Fruit fly (Drosophila melanogaster) S2 (cell line): ENCODE results near the gene CG32277.

Experiments used
- CG8478 ChIP-seq: fragments of >200 bp; optimal IDR thresholded peaks from 2 replicates; lab custom pipeline; 2018
- CTCF ChIP-seq, 2 experiments: fragments of >200 bp; optimal IDR thresholded peaks; 2 replicates each; lab custom pipeline; 2018

The CG32277 gene

DNA sequence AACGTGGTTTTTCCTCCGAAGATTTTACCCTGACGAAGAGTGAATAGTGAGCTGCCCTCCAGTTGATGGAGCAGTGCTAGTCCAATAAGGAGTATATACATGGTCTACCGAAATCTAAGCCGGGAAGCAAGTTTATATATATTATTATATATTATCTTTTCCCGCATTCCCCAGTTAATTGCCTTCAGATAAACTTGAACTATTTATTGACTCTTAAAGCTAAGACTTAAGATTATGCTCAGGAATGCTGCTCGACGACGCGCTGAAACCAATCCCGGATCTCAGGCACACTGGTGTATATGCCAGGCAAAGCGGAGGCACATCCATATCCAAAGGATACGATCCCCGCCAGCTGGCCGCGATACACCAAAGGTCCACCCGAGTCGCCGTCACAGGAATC is at the start of gene CG32277:
TSS of gene CG32277 (minus strand) at position 101 of the 400 bp plus-strand sequence.
- TF ChIP-seq CTCF (optimal IDR thresholded peaks at IDR 0.05; lab: Kevin White, UChicago) (no peak), CG8478 (lab: Kevin White, UChicago) (no peak)

DNA sequence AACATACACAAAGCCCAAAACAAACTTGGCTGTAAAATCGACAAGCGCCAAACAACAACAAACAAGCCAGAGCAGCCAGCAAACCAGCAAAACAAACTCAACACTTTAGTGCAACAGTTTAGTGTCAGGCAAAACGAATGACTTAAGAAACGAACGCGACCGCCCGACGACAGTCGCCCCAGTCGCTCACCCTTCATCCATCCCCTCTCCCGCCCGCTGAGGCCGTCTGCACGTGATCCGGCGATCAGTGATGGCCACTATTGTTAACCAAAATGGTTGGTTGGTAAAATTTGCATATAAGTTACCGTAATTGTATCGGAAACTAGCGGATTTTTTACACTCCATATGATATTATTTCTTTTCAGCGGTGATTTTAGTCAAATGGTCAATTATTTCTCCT is 48.4 kb upstream of the CG32277 start:
- TF ChIP-seq CTCF (optimal IDR thresholded peaks at IDR 0.05; lab: Kevin White, UChicago) (no peak), CG8478 (lab: Kevin White, UChicago) (no peak)

DNA sequence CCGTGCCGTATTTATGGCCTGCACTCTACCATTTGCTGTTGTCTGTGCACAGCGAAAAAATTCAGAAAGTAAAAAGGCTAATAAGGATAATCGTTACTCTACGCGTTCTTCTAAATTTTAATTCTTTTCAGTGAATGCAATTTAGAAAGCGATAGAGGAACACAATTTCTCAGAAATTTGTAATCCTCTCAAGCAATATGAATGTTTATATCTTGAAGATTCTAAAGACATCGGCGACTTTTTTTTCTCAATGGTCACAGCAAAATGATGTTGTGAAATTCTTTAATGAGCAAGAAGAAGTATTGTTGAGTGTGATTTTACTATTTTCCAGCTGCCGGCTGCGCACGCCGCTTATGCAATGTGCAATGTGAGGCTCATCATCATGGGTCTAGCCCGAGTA is 47.6 kb upstream of the CG32277 start:
- TF ChIP-seq CG8478 (lab: Kevin White, UChicago): no peak
- TF ChIP-seq CTCF (optimal IDR thresholded peaks at IDR 0.05; lab: Kevin White, UChicago): no peak

DNA sequence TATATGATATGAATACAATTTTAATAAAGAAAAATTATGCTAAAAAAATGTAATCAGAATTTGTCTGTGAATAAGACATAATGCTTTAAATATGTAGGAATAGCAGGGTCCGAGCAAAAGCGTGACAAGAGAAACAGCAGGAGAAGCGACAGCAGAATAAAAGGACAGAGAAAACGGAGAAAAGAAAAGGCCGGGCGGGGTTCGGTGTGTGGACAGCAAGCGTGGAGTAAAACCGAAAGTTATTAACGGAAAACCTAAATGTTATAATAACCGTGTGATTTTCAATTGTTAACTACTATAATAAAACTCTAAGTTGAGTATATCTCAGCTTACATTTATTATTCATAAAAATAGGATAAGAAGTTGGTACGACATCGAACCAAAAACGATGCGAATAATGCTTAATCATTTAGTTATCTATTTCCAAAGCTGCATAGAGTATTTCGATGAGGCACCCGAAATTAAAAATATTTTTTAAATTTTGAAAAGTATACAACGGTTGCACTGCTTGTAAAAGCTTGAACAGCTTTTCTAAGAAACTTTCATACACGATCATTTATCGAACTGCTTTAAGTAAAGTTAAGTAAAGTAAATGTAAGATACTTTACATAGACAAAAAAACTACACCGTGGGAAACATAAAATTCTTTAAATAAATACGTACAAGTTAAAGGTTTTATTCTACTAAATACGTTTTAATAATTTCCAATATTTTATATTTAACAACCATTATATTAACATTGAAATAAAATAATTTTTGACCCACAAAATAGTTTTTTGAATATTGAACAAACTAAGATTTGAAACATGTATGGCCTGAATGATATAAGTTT is 46.6 kb upstream of the CG32277 start:
- TF ChIP-seq CG8478 (lab: Kevin White, UChicago) (no peak), CTCF (optimal IDR thresholded peaks at IDR 0.05; lab: Kevin White, UChicago) (no peak)

DNA sequence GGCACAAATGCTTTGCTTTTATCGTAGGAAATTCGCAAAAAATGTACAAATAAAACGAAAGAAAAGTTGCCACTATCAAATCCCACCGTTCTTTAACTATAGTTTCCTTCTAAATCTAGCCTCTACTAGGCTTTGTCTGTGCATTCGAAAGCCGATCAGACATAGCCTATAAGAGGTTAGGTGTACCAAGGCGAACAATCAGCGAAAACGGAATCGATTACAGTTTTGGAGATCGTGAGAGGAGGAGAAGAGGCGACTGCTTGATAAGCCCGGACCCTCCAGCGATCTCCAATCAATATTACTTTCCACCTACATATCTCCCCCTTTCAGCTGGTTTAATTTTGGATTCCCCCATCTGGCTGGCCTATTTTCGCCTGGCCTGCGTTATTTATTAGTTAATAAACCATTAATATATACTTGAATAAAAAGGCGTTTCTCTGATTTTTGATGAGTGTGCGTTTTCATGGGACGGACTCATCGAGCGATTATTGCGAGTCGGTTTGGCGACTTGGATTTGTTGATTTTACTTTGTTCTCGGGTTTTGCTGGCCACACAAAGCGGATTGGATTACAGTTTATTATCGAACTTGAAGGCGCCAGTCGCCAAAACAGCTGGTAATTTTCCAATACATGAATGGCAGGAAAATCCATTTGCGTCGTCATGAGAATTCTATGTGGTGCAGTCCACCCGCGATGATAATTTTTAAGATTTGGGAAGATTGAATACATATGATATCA is 45.8 kb upstream of the CG32277 start:
- no peak for TF ChIP-seq CTCF (optimal IDR thresholded peaks at IDR 0.05; lab: Kevin White, UChicago)

DNA sequence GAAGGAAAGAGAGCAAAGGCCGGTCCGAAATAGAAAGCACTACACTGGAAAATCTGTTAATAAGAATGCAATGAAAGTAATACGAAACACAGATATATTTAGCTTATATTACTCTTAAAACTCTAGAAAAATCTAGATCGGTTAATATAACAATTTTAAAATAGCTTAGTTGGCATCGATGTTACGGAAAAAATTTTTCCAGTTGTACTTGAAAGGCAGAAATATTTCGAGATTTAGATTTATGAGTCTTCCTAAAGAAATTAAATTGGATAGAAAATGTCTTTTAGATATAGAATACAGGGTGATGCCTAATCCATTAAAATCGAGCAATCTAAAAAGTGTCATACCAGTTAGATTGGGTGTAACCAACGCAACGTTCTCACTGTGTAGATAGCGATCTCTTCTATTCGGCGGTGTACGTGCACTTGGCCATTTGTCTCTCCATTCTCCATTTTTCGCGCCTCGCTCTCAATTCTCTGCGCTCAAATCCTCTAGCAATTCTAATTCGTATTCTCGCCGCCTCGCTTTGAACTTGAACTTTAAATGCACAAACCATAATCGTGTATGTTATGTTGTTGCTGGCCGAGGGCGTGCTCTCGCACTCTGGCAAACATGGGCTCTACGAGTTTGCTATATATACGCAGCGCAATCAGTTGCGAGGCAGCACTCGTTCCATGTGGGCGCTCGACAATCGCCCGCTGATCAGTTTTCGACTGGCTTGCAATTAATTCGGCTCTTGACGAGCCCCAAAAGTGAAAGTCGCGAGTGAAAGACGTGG is 44.9 kb upstream of the CG32277 start:
- TF ChIP-seq CTCF (optimal IDR thresholded peaks at IDR 0.05; lab: Kevin White, UChicago) (no peak), CG8478 (lab: Kevin White, UChicago) (no peak)

DNA sequence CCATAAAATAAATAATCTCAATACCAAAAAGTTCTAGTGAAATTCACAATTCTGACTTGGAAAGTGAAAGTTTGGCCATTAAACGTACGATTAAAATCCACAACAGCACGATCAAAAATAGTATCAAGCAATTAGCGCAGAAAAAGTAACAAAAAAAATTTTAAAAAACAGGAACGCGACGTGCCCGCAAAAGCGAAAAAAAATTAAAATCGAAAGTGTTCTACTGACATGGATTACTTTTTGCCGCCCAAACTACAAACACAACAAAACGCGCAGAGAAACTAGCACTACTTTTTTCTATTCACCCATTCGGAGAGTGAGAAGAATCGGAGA is 44.4 kb upstream of the CG32277 start:
- no peak for TF ChIP-seq CTCF (optimal IDR thresholded peaks at IDR 0.05; lab: Kevin White, UChicago)
- TF ChIP-seq CG8478 (lab: Kevin White, UChicago): no peak

DNA sequence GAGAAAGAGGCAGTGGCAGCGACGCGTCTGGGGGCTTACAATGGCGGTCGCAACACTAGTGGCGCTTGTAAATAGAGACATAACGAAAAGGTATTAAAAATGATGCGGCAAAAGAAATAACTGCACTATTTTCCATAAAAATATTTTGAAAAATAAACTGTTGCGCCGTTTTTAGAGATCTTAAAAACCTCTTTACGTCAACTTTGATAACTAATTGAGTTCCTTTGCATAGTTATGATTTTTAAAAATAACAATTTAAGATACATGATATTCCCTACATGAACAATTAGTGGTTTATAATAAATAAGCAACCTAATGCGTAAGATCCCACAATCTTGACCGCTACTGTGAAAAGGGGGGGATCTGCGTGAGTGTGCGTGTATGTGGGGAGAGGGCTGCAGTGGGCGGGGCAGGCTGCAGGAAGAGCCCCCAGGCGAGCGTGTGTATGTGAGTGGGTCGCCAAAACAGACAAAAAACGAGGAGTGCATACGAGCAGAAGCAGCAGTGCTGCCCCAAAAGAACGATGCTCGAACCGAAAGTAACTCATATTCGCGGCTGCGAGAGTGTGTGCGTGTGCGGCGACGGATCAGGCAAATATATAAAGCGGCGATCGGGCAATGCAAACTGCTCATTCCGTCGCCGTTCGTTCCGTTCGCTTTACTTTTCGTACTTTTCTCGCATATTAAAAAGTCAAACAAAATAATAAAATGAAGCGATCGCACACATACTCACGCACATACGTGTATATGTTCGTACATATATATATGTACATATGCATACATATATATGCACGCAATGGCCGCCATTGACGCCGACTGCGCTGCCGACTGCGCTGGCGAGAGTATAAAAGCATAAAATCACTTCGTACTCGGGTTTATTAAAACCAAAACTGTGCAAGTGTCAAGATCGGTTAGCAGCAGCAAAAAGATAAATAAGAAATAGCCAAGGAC is 43.7 kb upstream of the CG32277 start:
- TF ChIP-seq CTCF (optimal IDR thresholded peaks at IDR 0.05; lab: Kevin White, UChicago): no peak
- TF ChIP-seq CG8478 (lab: Kevin White, UChicago): no peak

DNA sequence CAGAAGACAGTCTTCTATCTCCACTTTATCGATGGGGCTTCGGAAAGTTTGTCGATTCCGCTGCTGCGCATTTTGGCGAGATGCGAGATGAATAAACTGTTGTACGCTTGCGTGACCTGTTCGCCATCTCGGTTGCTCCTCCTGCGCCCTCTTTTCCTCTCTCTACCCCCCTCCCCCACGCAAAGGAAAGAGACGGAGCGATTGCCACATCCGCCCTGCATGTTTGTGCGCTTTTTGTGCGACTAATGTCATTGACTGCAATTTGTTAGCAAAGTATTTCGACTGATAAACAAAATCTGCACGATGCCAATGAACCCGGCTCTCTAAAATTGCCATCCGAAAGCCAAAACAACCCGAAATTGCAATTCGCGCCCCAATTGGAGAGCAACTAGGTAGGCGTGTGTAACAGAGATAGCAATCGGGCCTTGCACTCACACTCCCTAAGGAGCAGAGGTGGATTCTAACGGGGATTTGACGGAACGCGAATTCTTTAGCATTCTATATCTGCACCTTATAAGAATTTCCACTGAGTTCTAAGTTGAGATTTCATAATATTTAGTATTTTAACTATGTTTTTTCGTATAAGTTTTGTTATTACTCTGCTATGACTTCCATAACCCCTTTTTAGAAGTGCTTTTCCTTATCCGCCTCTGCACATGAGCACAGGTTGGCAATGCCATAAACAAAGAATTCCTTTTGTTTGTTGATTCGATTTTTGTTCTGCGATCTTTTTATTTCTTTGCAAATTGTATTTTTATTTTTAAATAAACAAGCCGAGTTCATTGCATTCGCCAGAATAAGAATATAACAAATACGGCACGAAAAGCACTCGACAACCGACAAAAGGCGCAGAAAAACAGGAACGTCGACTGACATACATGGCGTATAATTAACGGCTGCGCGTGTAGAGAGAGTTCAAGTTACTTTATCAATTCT is 42.1 kb upstream of the CG32277 start, which contains the start of gene CG43389:
TSS of gene CG43389 (plus strand) at position 886 of the 936 bp plus-strand sequence.
- TF ChIP-seq CTCF (optimal IDR thresholded peaks at IDR 0.05; lab: Kevin White, UChicago) (no peak), CG8478 (lab: Kevin White, UChicago) (no peak)

DNA sequence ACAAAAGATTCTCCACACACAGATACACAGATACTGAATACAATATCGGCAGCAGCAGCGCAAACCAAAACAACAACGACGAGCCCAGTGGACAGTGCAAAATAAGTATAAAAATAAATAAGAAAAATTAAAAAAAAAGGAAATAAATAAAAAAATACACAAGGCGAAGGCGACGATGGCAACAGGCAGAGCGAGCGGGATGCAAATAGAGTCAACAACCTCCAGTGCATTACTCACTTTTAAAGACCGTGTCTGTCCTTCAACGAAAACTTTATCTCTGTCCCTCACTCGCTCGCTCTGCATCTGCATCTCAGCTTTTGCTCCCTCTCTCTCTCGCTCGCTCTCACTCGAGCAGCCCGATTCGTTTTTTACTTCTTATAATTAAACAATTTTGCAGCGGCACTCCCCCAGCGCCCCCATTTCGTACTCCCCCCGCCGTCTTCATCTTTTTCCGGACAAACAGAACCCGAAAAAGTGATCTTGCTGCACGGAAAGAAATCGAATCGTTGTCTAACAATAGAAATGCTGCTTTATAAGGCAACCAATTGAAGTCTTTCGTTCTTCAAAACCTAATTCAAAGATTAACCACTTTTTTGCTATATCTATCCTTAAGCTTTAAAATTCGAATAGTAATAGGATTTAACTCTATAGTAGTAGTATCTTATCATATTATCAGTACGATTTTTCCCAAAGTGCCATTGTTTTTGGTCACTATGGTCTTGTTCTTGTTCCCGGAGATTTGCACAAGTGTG is 41.3 kb upstream of the CG32277 start:
- TF ChIP-seq CTCF (optimal IDR thresholded peaks at IDR 0.05; lab: Kevin White, UChicago): no peak
- no peak for TF ChIP-seq CG8478 (lab: Kevin White, UChicago)

DNA sequence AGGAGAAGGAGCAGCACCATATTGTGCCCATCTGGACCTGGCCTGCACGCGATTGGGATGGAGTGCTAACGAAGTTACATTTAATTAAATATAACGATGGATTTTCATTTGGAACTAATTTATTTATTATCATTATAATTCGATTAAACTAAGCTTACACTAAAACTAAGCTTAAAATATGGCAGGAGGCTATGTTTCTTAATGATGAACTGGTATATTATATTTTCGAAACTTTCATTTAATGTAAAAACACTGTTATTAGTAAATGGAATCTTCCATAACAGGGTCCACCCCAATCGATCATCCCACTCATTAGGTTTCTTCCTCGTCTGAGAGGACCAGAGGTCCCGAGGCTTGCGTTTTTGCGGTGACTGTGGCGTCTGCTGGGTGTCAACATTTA is 39.9 kb upstream of the CG32277 start:
- TF ChIP-seq CG8478 (lab: Kevin White, UChicago): no peak
- no peak for TF ChIP-seq CTCF (optimal IDR thresholded peaks at IDR 0.05; lab: Kevin White, UChicago)
